Fruit fly (Drosophila melanogaster): ENCODE measurements around the gene betaNACtes1.

Gene betaNACtes1

DNA sequence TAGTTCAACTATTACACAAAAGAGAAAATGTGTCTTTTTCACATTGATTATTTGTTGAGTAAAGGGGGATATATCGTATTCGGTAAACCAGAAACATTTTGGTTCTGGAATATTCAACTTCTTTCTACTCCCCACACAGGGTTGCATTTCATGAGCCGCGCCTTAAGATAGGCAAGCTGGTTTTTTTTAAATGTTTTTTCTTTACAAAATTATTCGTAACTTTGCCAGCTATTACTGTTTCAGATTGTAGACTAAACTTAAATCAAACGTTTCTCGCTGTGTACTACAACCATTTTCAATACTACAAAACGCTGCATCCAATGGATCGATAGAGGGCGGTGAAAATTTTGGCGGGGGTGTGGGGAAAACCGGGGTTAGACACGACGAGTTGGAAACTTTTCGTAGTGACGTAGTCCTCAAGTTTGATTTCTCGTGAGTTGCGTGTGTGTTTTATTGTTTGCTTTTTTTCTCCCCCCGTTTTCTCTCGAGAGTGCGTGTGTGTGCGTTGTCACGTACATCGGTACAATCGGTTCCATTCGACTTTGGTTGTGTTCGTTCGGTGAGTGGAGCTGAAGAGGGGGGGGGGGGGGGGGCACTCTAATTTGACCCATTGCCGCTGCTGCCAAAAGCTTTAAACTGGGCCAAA is 41.2 kb upstream of the betaNACtes1 start (continued):
- TF ChIP-seq gce (GFP tag; IDR thresholded peaks at IDR 0.05) (no peak), dati (GFP tag; IDR thresholded peaks at IDR 0.05) (no peak), gem (tag; optimal IDR thresholded peaks at IDR 0.05) (peak; percentile 67), hbn (GFP tag; IDR thresholded peaks at IDR 0.05; ENCODE audit: partially characterized antibody) (no peak), nmo (GFP tag; optimal IDR thresholded peaks at IDR 0.05) (peak; percentile 35), ato (GFP tag; IDR thresholded peaks at IDR 0.05; ENCODE audit: partially characterized antibody) (no peak), CG4707 (GFP tag; optimal IDR thresholded peaks at IDR 0.05) (no peak), Ssrp (tag; optimal IDR thresholded peaks at IDR 0.05) (peak; percentile 35), CG42726 (GFP tag; IDR thresholded peaks at IDR 0.05; ENCODE audit: partially characterized antibody) (no peak), bsh (GFP tag; optimal IDR thresholded peaks at IDR 0.05) (peak in 1 of 2 experiments; percentile 52), grn (GFP tag; optimal IDR thresholded peaks at IDR 0.05) (no peak), Trl (optimal IDR thresholded peaks at IDR 0.05) (no peak), Trl (GFP tag; optimal IDR thresholded peaks at IDR 0.05) (peak; percentile 16), ap (GFP tag; IDR thresholded peaks at IDR 0.05) (no peak), Optix (GFP tag; IDR thresholded peaks at IDR 0.05) (peak; percentile 36; the same call in 1 of the 3 replicates), Oli (tag; optimal IDR thresholded peaks at IDR 0.05) (peak; percentile 46), eyg (GFP tag; optimal IDR thresholded peaks at IDR 0.05) (no peak), Aef1 (GFP tag; IDR thresholded peaks at IDR 0.05) (no peak), Side (GFP tag; optimal IDR thresholded peaks at IDR 0.05) (no peak), CG4730 (GFP tag; IDR thresholded peaks at IDR 0.05) (no peak), dan (GFP tag; IDR thresholded peaks at IDR 0.05) (no peak), sd (tag; optimal IDR thresholded peaks at IDR 0.05) (no peak), Dp (GFP tag; optimal IDR thresholded peaks at IDR 0.05) (no peak), CG7963 (GFP tag; IDR thresholded peaks at IDR 0.05; ENCODE audit: partially characterized antibody) (no peak), Lim3 (GFP tag; IDR thresholded peaks at IDR 0.05) (no peak), tup (GFP tag; optimal IDR thresholded peaks at IDR 0.05) (no peak), CG7745 (tag; optimal IDR thresholded peaks at IDR 0.05) (no peak), CG4360 (GFP tag; IDR thresholded peaks at IDR 0.05) (no peak), nau (GFP tag; optimal IDR thresholded peaks at IDR 0.05) (no peak), CG10654 (GFP tag; optimal IDR thresholded peaks at IDR 0.05) (no peak), vfl (GFP tag; optimal IDR thresholded peaks at IDR 0.05) (no peak), Hr51 (GFP tag; optimal IDR thresholded peaks at IDR 0.05) (peak in 1 of 2 experiments; percentile 57), YL-1 (GFP tag; optimal IDR thresholded peaks at IDR 0.05) (no peak), Ada2b (GFP tag; IDR thresholded peaks at IDR 0.05) (peak; percentile 49; the same call in 1 of the 2 replicates), CG1792 (GFP tag; optimal IDR thresholded peaks at IDR 0.05) (no peak), CG3163 (GFP tag; optimal IDR thresholded peaks at IDR 0.05) (no peak), CG17328 (GFP tag; IDR thresholded peaks at IDR 0.05) (0 out of 2 replicates have a peak, but pooled peaks have one; percentile 8), CG10431 (GFP tag; optimal IDR thresholded peaks at IDR 0.05) (no peak), CG12155 (GFP tag; optimal IDR thresholded peaks at IDR 0.05) (no peak), TFAM (GFP tag; optimal IDR thresholded peaks at IDR 0.05) (no peak), bbx (GFP tag; IDR thresholded peaks at IDR 0.05; ENCODE audit: partially characterized antibody) (no peak), lilli (GFP tag; optimal IDR thresholded peaks at IDR 0.05) (peak; percentile 32), CG3065 (GFP tag; optimal IDR thresholded peaks at IDR 0.05) (no peak), Bteb2 (GFP tag; optimal IDR thresholded peaks at IDR 0.05) (no peak), Pdp1 (GFP tag; optimal IDR thresholded peaks at IDR 0.05) (peak in 1 of 2 experiments; percentile 28), scrt (GFP tag; optimal IDR thresholded peaks at IDR 0.05) (no peak), abd-A (tag; optimal IDR thresholded peaks at IDR 0.05) (peak; percentile 53), crc (GFP tag; optimal IDR thresholded peaks at IDR 0.05) (no peak), CG1233 (GFP tag; optimal IDR thresholded peaks at IDR 0.05) (no peak), CG11696 (GFP tag; IDR thresholded peaks at IDR 0.05) (no peak)

Data from whole organism, embryonic.